Fruit fly (Drosophila melanogaster) whole organism, embryonic: Measurements from ENCODE around the gene Cralbp.

ENCODE experiments used
- Adf1 ChIP-seq: fragments of 200-800 bp; sonication (Bioruptor generic); IDR thresholded peaks from 2 replicates; pipeline ENCODE4 v1.3.6; 2022; ENCODE audit warnings: missing biosample characterization, missing genetic modification characterization
- Antp ChIP-seq: fragments of 200-800 bp; sonication (Bioruptor generic); optimal IDR thresholded peaks from 3 replicates; lab custom pipeline; 2016; ENCODE audit warnings: missing biosample characterization, missing genetic modification characterization
- Awh ChIP-seq: fragments of 200-800 bp; sonication (Bioruptor generic); IDR thresholded peaks from 2 replicates; pipeline ENCODE4, ENCODE4 v1.3.6; 2022; ENCODE audit warnings: missing biosample characterization, missing genetic modification characterization
- CG10209 ChIP-seq: fragments of 200-800 bp; sonication (Bioruptor generic); optimal IDR thresholded peaks from 3 replicates; lab custom pipeline; 2017; ENCODE audit warnings: missing biosample characterization, mild to moderate bottlenecking, missing genetic modification characterization, missing genetic modification reagents
- CG10366 ChIP-seq: fragments of 200-800 bp; sonication (Bioruptor generic); IDR thresholded peaks from 2 replicates; pipeline ENCODE4 v1.3.6; 2022; ENCODE audit warnings: missing biosample characterization, missing genetic modification characterization
- CG11247 ChIP-seq: fragments of 200-800 bp; sonication (Bioruptor generic); IDR thresholded peaks from 2 replicates; pipeline ENCODE4 v1.3.6; 2022; ENCODE audit warnings: missing biosample characterization, missing genetic modification characterization
- CG11560 ChIP-seq: fragments of 200-800 bp; sonication (Bioruptor generic); IDR thresholded peaks from 3 replicates; pipeline ENCODE4 v1.3.6; 2022; ENCODE audit warnings: missing biosample characterization, missing genetic modification characterization
- CG13123 ChIP-seq: fragments of 200-800 bp; sonication (Bioruptor generic); optimal IDR thresholded peaks from 2 replicates; lab custom pipeline; 2016; ENCODE audit warnings: missing biosample characterization, missing genetic modification characterization
- CG14050 ChIP-seq: fragments of 200-800 bp; sonication (Bioruptor generic); IDR thresholded peaks from 3 replicates; pipeline ENCODE4 v1.3.6; 2022; ENCODE audit warnings: missing biosample characterization, missing genetic modification characterization
- CG15514 ChIP-seq: fragments of 200-800 bp; sonication (Bioruptor generic); optimal IDR thresholded peaks from 3 replicates; lab custom pipeline; 2017; ENCODE audit warnings: missing biosample characterization, missing genetic modification characterization, mild to moderate bottlenecking, moderate library complexity, missing genetic modification reagents
- CG16779 ChIP-seq: fragments of 200-800 bp; sonication (Bioruptor generic); IDR thresholded peaks from 2 replicates; pipeline ENCODE4 v1.3.6; 2022; ENCODE audit warnings: missing biosample characterization, missing genetic modification characterization
- CG17328 ChIP-seq: fragments of 200-800 bp; sonication (Bioruptor generic); IDR thresholded peaks from 2 replicates; pipeline ENCODE4 v1.3.6; 2022; ENCODE audit warnings: missing biosample characterization, missing genetic modification characterization
- CG17361 ChIP-seq: fragments of 200-800 bp; sonication (Bioruptor generic); IDR thresholded peaks from 3 replicates; pipeline ENCODE4 v1.3.6; 2022; ENCODE audit warnings: missing biosample characterization, missing genetic modification characterization
- CG2116 ChIP-seq: fragments of 200-800 bp; sonication (Bioruptor generic); optimal IDR thresholded peaks from 3 replicates; lab custom pipeline; 2018; ENCODE audit warnings: missing biosample characterization, mild to moderate bottlenecking, missing genetic modification characterization
- CG3407 ChIP-seq: fragments of 200-800 bp; sonication (Bioruptor generic); optimal IDR thresholded peaks from 2 replicates; lab custom pipeline; 2018; ENCODE audit warnings: missing biosample characterization, mild to moderate bottlenecking, missing genetic modification characterization
- CG34376 ChIP-seq: fragments of 200-800 bp; sonication (Bioruptor generic); optimal IDR thresholded peaks from 2 replicates; lab custom pipeline; 2018; ENCODE audit warnings: missing biosample characterization, mild to moderate bottlenecking, missing genetic modification characterization
- CG7556 ChIP-seq: fragments of 200-800 bp; sonication (Bioruptor generic); optimal IDR thresholded peaks from 2 replicates; lab custom pipeline; 2017; ENCODE audit warnings: missing biosample characterization, mild to moderate bottlenecking, missing genetic modification characterization
- CG7745 ChIP-seq: fragments of 200-800 bp; sonication (Bioruptor generic); optimal IDR thresholded peaks from 2 replicates; lab custom pipeline; 2018; ENCODE audit warnings: missing biosample characterization, mild to moderate bottlenecking, missing genetic modification characterization, moderate library complexity
- CG8388 ChIP-seq: fragments of 200-800 bp; sonication (Bioruptor generic); optimal IDR thresholded peaks from 2 replicates; lab custom pipeline; 2019; ENCODE audit warnings: missing biosample characterization, mild to moderate bottlenecking, missing genetic modification characterization, moderate library complexity
- Ets65A ChIP-seq: fragments of 200-800 bp; sonication (Bioruptor generic); peaks from one replicate; lab custom pipeline; 2016; ENCODE audit warnings: missing biosample characterization, missing genetic modification characterization
- Gug ChIP-seq: fragments of 200-800 bp; sonication (Bioruptor generic); IDR thresholded peaks from 4 replicates; pipeline ENCODE4 v1.3.6; 2022; ENCODE audit warnings: missing biosample characterization, missing genetic modification characterization
- H15 ChIP-seq: fragments of 200-800 bp; sonication (Bioruptor generic); IDR thresholded peaks from 3 replicates; pipeline ENCODE4 v1.3.6; 2022; ENCODE audit warnings: missing biosample characterization, missing genetic modification characterization
- Kr ChIP-seq: fragments of 200-800 bp; sonication (Bioruptor generic); optimal IDR thresholded peaks from 2 replicates; lab custom pipeline; 2017; ENCODE audit warnings: missing biosample characterization, mild to moderate bottlenecking, missing genetic modification characterization
- Meics ChIP-seq: fragments of 200-800 bp; sonication (Bioruptor generic); optimal IDR thresholded peaks from 2 replicates; lab custom pipeline; 2017; ENCODE audit warnings: missing biosample characterization, mild to moderate bottlenecking, missing genetic modification characterization
- Mes4 ChIP-seq: fragments of 200-800 bp; sonication (Bioruptor generic); optimal IDR thresholded peaks from 2 replicates; lab custom pipeline; 2016; ENCODE audit warnings: missing biosample characterization, missing genetic modification characterization
- Myb ChIP-seq: fragments of 200-800 bp; sonication (Bioruptor generic); optimal IDR thresholded peaks from 2 replicates; lab custom pipeline; 2016; ENCODE audit warnings: missing biosample characterization, missing genetic modification characterization
- Ptx1 ChIP-seq: fragments of 200-800 bp; sonication (Bioruptor generic); IDR thresholded peaks from 2 replicates; pipeline ENCODE4 v1.3.6; 2022; ENCODE audit warnings: missing biosample characterization, missing genetic modification characterization
- Spps ChIP-seq: fragments of 200-800 bp; sonication (Bioruptor generic); optimal IDR thresholded peaks from 2 replicates; lab custom pipeline; 2018; ENCODE audit warnings: missing biosample characterization, mild to moderate bottlenecking, missing genetic modification characterization
- Ssrp ChIP-seq: fragments of 200-800 bp; sonication (Bioruptor generic); optimal IDR thresholded peaks from 2 replicates; lab custom pipeline; 2018; ENCODE audit warnings: missing biosample characterization, mild to moderate bottlenecking, missing genetic modification characterization, moderate library complexity
- Xbp1 ChIP-seq: fragments of 200-800 bp; sonication (Bioruptor generic); optimal IDR thresholded peaks from 3 replicates; lab custom pipeline; 2016; ENCODE audit warnings: missing biosample characterization, mild to moderate bottlenecking, missing genetic modification characterization
- Xrp1 ChIP-seq: fragments of 200-800 bp; sonication (Bioruptor generic); IDR thresholded peaks from 2 replicates; pipeline ENCODE4 v1.3.6; 2022; ENCODE audit warnings: missing biosample characterization, missing genetic modification characterization
- ase ChIP-seq: fragments of 200-800 bp; sonication (Bioruptor generic); IDR thresholded peaks from 3 replicates; pipeline ENCODE4 v1.3.6; 2022; ENCODE audit warnings: missing biosample characterization, missing genetic modification characterization
- chif ChIP-seq, 2 experiments: fragments of 200-800 bp; sonication (Bioruptor generic); optimal IDR thresholded peaks; 3 replicates each; lab custom pipeline; 2016; ENCODE audit warnings: missing biosample characterization in 2 of 2, missing genetic modification characterization in 2 of 2
- chinmo ChIP-seq: fragments of 200-800 bp; sonication (Bioruptor generic); IDR thresholded peaks from 4 replicates; pipeline ENCODE4 v1.3.6; 2022; ENCODE audit warnings: missing biosample characterization, missing genetic modification characterization; ENCODE audit not compliant: partially characterized antibody
- ci ChIP-seq: fragments of 200-800 bp; sonication (Bioruptor generic); IDR thresholded peaks from 3 replicates; pipeline ENCODE4 v1.3.6; 2022; ENCODE audit warnings: missing biosample characterization, missing genetic modification characterization
- disco-r ChIP-seq: fragments of 200-800 bp; sonication (Bioruptor generic); optimal IDR thresholded peaks from 2 replicates; lab custom pipeline; 2016; ENCODE audit warnings: missing biosample characterization, missing genetic modification characterization
- dmrt11E ChIP-seq: fragments of 200-800 bp; sonication (Bioruptor generic); optimal IDR thresholded peaks from 3 replicates; lab custom pipeline; 2018; ENCODE audit warnings: missing biosample characterization, mild to moderate bottlenecking, missing genetic modification characterization, moderate library complexity
- ems ChIP-seq: fragments of 200-800 bp; sonication (Bioruptor generic); optimal IDR thresholded peaks from 3 replicates; lab custom pipeline; 2016; ENCODE audit warnings: missing biosample characterization, missing genetic modification characterization
- fd3F ChIP-seq: fragments of 200-800 bp; sonication (Bioruptor generic); optimal IDR thresholded peaks from 2 replicates; lab custom pipeline; 2018; ENCODE audit warnings: missing biosample characterization, mild to moderate bottlenecking, missing genetic modification characterization, moderate library complexity
- fd64A ChIP-seq: fragments of 200-800 bp; sonication (Bioruptor generic); optimal IDR thresholded peaks from 3 replicates; lab custom pipeline; 2018; ENCODE audit warnings: missing biosample characterization, mild to moderate bottlenecking, missing genetic modification characterization
- fu2 ChIP-seq: fragments of 200-800 bp; sonication (Bioruptor generic); optimal IDR thresholded peaks from 2 replicates; lab custom pipeline; 2016; ENCODE audit warnings: missing biosample characterization, missing genetic modification characterization
- knrl ChIP-seq: fragments of 200-800 bp; sonication (Bioruptor generic); IDR thresholded peaks from 3 replicates; pipeline ENCODE4 v1.3.6; 2022; ENCODE audit warnings: missing biosample characterization, missing genetic modification characterization; ENCODE audit not compliant: partially characterized antibody
- nmo ChIP-seq: fragments of 200-800 bp; sonication (Bioruptor generic); optimal IDR thresholded peaks from 2 replicates; lab custom pipeline; 2018; ENCODE audit warnings: missing biosample characterization, mild to moderate bottlenecking, missing genetic modification characterization, moderate library complexity
- sens ChIP-seq: fragments of 200-800 bp; sonication (Bioruptor generic); peaks from one replicate; lab custom pipeline; 2016; ENCODE audit warnings: missing biosample characterization, missing genetic modification characterization
- sisA ChIP-seq: fragments of 200-800 bp; sonication (Bioruptor generic); IDR thresholded peaks from 2 replicates; pipeline ENCODE4 v1.3.6; 2022; ENCODE audit warnings: missing biosample characterization, missing genetic modification characterization
- tgo ChIP-seq: fragments of 200-800 bp; sonication (Bioruptor generic); IDR thresholded peaks from 3 replicates; pipeline ENCODE4 v1.3.6; 2022; ENCODE audit warnings: missing biosample characterization, missing genetic modification characterization
- unc-4 ChIP-seq: fragments of 200-800 bp; sonication (Bioruptor generic); IDR thresholded peaks from 2 replicates; pipeline ENCODE4 v1.3.6; 2022; ENCODE audit warnings: missing biosample characterization, missing genetic modification characterization; ENCODE audit not compliant: partially characterized antibody
- vfl ChIP-seq: fragments of 200-800 bp; sonication (Bioruptor generic); optimal IDR thresholded peaks from 2 replicates; lab custom pipeline; 2016; ENCODE audit warnings: missing biosample characterization, missing genetic modification characterization
- vvl ChIP-seq: fragments of 200-800 bp; sonication (Bioruptor generic); IDR thresholded peaks from 2 replicates; pipeline ENCODE4 v1.3.6; 2022; ENCODE audit warnings: missing biosample characterization, missing genetic modification characterization
- zfh1 ChIP-seq: fragments of 200-800 bp; sonication (Bioruptor generic); IDR thresholded peaks from 3 replicates; pipeline ENCODE4 v1.3.6; 2022; ENCODE audit warnings: missing biosample characterization, missing genetic modification characterization

The Cralbp gene

dm6 chr3L:5796493-5796998 lies 10.0 kb upstream of the Cralbp start, which contains the start of gene Tektin-C:
TSS of gene Tektin-C (minus strand) at chr3L:5796543.
- 0 out of 2 replicates have a peak, but pooled peaks have one; percentile 33 for TF ChIP-seq CG11247
- TF ChIP-seq Xbp1 (GFP tag; lab: Kevin White, UChicago) = peak; percentile 9
- peak; percentile 11 for TF ChIP-seq nmo
- no peak for TF ChIP-seq CG7745 (tag; lab: Kevin White, UChicago)
- no peak for TF ChIP-seq vfl (GFP tag; lab: Kevin White, UChicago)
- TF ChIP-seq ase (GFP tag; lab: Robert Waterston, UW) = 0 out of 3 replicates have a peak, but pooled peaks have one; percentile 46
- TF ChIP-seq chif (GFP tag; optimal IDR thresholded peaks at IDR 0.05; lab: Kevin White, UChicago) = peak in 1 of 2 experiments; percentile 15
- 0 out of 3 replicates have a peak, but pooled peaks have one; percentile 23 for TF ChIP-seq CG11560 (tag; lab: Robert Waterston, UW)
- no peak for TF ChIP-seq CG13123 (GFP tag; lab: Kevin White, UChicago)
- TF ChIP-seq Ptx1 (GFP tag; lab: Robert Waterston, UW) = 0 out of 2 replicates have a peak, but pooled peaks have one; percentile 5
- no peak for TF ChIP-seq CG15514 (GFP tag; lab: Kevin White, UChicago)
- peak; percentile 70; the same call in 2 of the 3 replicates for TF ChIP-seq ci (GFP tag; lab: Robert Waterston, UW)
- no peak for TF ChIP-seq fd3F
- TF ChIP-seq Mes4 (GFP tag; lab: Kevin White, UChicago) = no peak
- TF ChIP-seq unc-4 (GFP tag; lab: Robert Waterston, UW) = no peak
- TF ChIP-seq Ets65A (GFP tag; lab: Kevin White, UChicago) = peak; percentile 74
- peak; percentile 2 for TF ChIP-seq Antp (GFP tag; lab: Kevin White, UChicago)
- TF ChIP-seq tgo (GFP tag; lab: Robert Waterston, UW) = 0 out of 3 replicates have a peak, but pooled peaks have one; percentile 27
- TF ChIP-seq CG8388 (GFP tag; lab: Kevin White, UChicago) = no peak
- no peak for TF ChIP-seq CG2116 (GFP tag; lab: Kevin White, UChicago)
- no peak for TF ChIP-seq knrl
- TF ChIP-seq H15 (GFP tag; lab: Robert Waterston, UW) = peak; percentile 51; the same call in 1 of the 3 replicates
- peak; percentile 62 for TF ChIP-seq CG17328 (GFP tag; lab: Robert Waterston, UW)
- TF ChIP-seq dmrt11E (tag; lab: Kevin White, UChicago) = peak; percentile 9
- TF ChIP-seq CG14050 (GFP tag; lab: Robert Waterston, UW) = peak; percentile 10; the same call in 1 of the 3 replicates
- TF ChIP-seq ems (GFP tag; lab: Kevin White, UChicago) = peak; percentile 25
- no peak for TF ChIP-seq Myb (GFP tag; lab: Kevin White, UChicago)
- 0 out of 4 replicates have a peak, but pooled peaks have one; percentile 26 for TF ChIP-seq Gug
- no peak for TF ChIP-seq Kr (GFP tag; lab: Kevin White, UChicago)
- TF ChIP-seq CG7556 (GFP tag; lab: Kevin White, UChicago) = no peak
- TF ChIP-seq sens (GFP tag; lab: Kevin White, UChicago) = peak; percentile 48
- no peak for TF ChIP-seq disco-r
- TF ChIP-seq zfh1 = 0 out of 3 replicates have a peak, but pooled peaks have one; percentile 25
- TF ChIP-seq CG34376 (GFP tag; lab: Kevin White, UChicago) = no peak
- TF ChIP-seq Spps (tag; lab: Kevin White, UChicago) = no peak
- no peak for TF ChIP-seq fu2 (GFP tag; lab: Kevin White, UChicago)
- TF ChIP-seq Xrp1 (GFP tag; lab: Robert Waterston, UW) = peak; percentile 57; the same call in 1 of the 2 replicates
- TF ChIP-seq CG10209 (GFP tag; lab: Kevin White, UChicago) = peak; percentile 8
- TF ChIP-seq sisA = peak; percentile 15; the same call in 1 of the 2 replicates
- no peak for TF ChIP-seq fd64A (GFP tag; lab: Kevin White, UChicago)
- no peak for TF ChIP-seq vvl
- TF ChIP-seq Awh (GFP tag; lab: Robert Waterston, UW) = no peak
- TF ChIP-seq CG3407 (GFP tag; lab: Kevin White, UChicago) = no peak
- TF ChIP-seq CG16779 (GFP tag; lab: Robert Waterston, UW) = 0 out of 2 replicates have a peak, but pooled peaks have one; percentile 6
- peak; percentile 17; the same call in 1 of the 2 replicates for TF ChIP-seq CG10366 (GFP tag; lab: Robert Waterston, UW)
- no peak for TF ChIP-seq chinmo (GFP tag; lab: Robert Waterston, UW)
- no peak for TF ChIP-seq Ssrp
- TF ChIP-seq Adf1 = no peak
- no peak for TF ChIP-seq Meics (GFP tag; lab: Kevin White, UChicago)
- 0 out of 3 replicates have a peak, but pooled peaks have one; percentile 8 for TF ChIP-seq CG17361 (GFP tag; lab: Robert Waterston, UW)
